Fruit fly (Drosophila melanogaster): ENCODE measurements around the gene CG12713.

DNA sequence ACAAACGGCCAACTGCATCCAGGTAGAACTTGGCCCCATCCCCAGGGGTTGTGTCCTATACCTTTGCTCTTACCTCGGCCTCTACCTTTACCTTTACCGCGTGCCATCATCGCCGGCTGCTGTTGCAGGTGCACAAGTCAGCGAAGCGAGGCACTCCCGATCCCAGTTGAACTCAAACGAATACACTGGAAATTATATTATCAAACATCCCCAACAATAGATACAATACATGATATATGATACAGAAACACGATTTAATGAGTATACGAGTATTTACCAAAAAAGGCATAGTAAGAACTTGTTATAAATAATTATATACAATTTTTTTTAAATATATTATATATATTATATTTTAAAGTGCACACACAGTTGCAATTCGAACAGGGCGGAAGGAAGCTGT is 15.0 kb downstream of the CG12713 start:
- TF ChIP-seq CG17806 (tag; optimal IDR thresholded peaks at IDR 0.05) (no peak), CG34367 (tag; optimal IDR thresholded peaks at IDR 0.05) (no peak), CG13204 (GFP tag; optimal IDR thresholded peaks at IDR 0.05) (no peak), EcR (GFP tag; optimal IDR thresholded peaks at IDR 0.05) (no peak), D1 (tag; optimal IDR thresholded peaks at IDR 0.05) (no peak), Snoo (tag; optimal IDR thresholded peaks at IDR 0.05) (no peak)
